Worm (Caenorhabditis elegans): ENCODE data around the gene F41G4.8.
"Not testable (repeated sequence)": the region's sequence is repeated elsewhere in the genome, so short reads cannot be mapped to it uniquely, and the experiment has no call there.

F41G4.8 gene

ce11 chrX:16834691-16835090 is 10.1 kb downstream of the F41G4.8 start, which contains the start of gene F41G4.13:
F41G4.13 (minus strand) TSS chrX:16834791.
- TF ChIP-seq unc-62 (GFP tag; optimal IDR thresholded peaks at IDR 0.05): not testable (repeated sequence)

ce11 chrX:16826500-16826899 is 18.3 kb downstream of the F41G4.8 start:
- no peak for TF ChIP-seq unc-62 (GFP tag; optimal IDR thresholded peaks at IDR 0.05)

- no peak for TF ChIP-seq unc-62 (GFP tag; optimal IDR thresholded peaks at IDR 0.05)
Measured at ce11 chrX:16825358-16825757, 19.5 kb downstream of the F41G4.8 start, which contains the start of gene sto-5. sto-5 (minus strand) TSS chrX:16825458.

- TF ChIP-seq unc-62 (GFP tag; optimal IDR thresholded peaks at IDR 0.05): no peak
Measured at ce11 chrX:16821533-16821932, 23.3 kb downstream of the F41G4.8 start.

ce11 chrX:16818271-16818670 is 26.6 kb downstream of the F41G4.8 start:
- no peak for TF ChIP-seq unc-62 (GFP tag; optimal IDR thresholded peaks at IDR 0.05)

ce11 chrX:16816854-16817253 is 28.0 kb downstream of the F41G4.8 start:
- no peak for TF ChIP-seq unc-62 (GFP tag; optimal IDR thresholded peaks at IDR 0.05)

ce11 chrX:16815508-16815907 is 29.3 kb downstream of the F41G4.8 start:
- no peak for TF ChIP-seq unc-62 (GFP tag; optimal IDR thresholded peaks at IDR 0.05)

ce11 chrX:16814913-16815312 is 29.9 kb downstream of the F41G4.8 start:
- TF ChIP-seq unc-62 (GFP tag; optimal IDR thresholded peaks at IDR 0.05): no peak

- TF ChIP-seq unc-62 (GFP tag; optimal IDR thresholded peaks at IDR 0.05): no peak
Measured at ce11 chrX:16813606-16814330, 31.1 kb downstream of the F41G4.8 start, which contains the start of gene cas-1. cas-1 (minus strand) TSS chrX:16813656.

ce11 chrX:16813148-16813547 is 31.7 kb downstream of the F41G4.8 start:
- no peak for TF ChIP-seq unc-62 (GFP tag; optimal IDR thresholded peaks at IDR 0.05)

ce11 chrX:16811974-16812373 is 32.9 kb downstream of the F41G4.8 start:
- no peak for TF ChIP-seq unc-62 (GFP tag; optimal IDR thresholded peaks at IDR 0.05)

- no peak for TF ChIP-seq unc-62 (GFP tag; optimal IDR thresholded peaks at IDR 0.05)
Measured at ce11 chrX:16809689-16810088, 35.1 kb downstream of the F41G4.8 start.

- no peak for TF ChIP-seq unc-62 (GFP tag; optimal IDR thresholded peaks at IDR 0.05)
Measured at ce11 chrX:16808526-16808925, 36.3 kb downstream of the F41G4.8 start.

ce11 chrX:16807015-16807414 is 37.8 kb downstream of the F41G4.8 start, which contains the start of gene mec-4:
mec-4 (minus strand) TSS chrX:16807115.
- no peak for TF ChIP-seq unc-62 (GFP tag; optimal IDR thresholded peaks at IDR 0.05)

- TF ChIP-seq unc-62 (GFP tag; optimal IDR thresholded peaks at IDR 0.05): no peak
Measured at ce11 chrX:16803545-16803944, 41.3 kb downstream of the F41G4.8 start.

- TF ChIP-seq unc-62 (GFP tag; optimal IDR thresholded peaks at IDR 0.05): no peak
Measured at ce11 chrX:16799065-16799663, 45.7 kb downstream of the F41G4.8 start.

- TF ChIP-seq unc-62 (GFP tag; optimal IDR thresholded peaks at IDR 0.05): no peak
Measured at ce11 chrX:16798621-16799020, 46.2 kb downstream of the F41G4.8 start.

All from whole organism, dauer.